Worm (Caenorhabditis elegans) whole organism, L1 larva: ENCODE data around the gene C05C10.3.

ENCODE experiments used
- C04F5.9 ChIP-seq: sonication (generic microtip); optimal IDR thresholded peaks from 2 replicates; lab custom pipeline; 2016; ENCODE audit warnings: missing genetic modification characterization, missing compliant biosample characterization
- C16A3.4 ChIP-seq: fragments of 150-350 bp; optimal IDR thresholded peaks from 2 replicates; lab custom pipeline; 2014; ENCODE audit warnings: missing biosample characterization, missing genetic modification characterization
- C34B4.2 ChIP-seq: sonication (generic microtip); optimal IDR thresholded peaks from 2 replicates; lab custom pipeline; 2017; ENCODE audit warnings: mild to moderate bottlenecking, missing genetic modification characterization, missing compliant biosample characterization
- Y116A8C.19 ChIP-seq: sonication (generic microtip); optimal IDR thresholded peaks from 2 replicates; lab custom pipeline; 2016; ENCODE audit warnings: missing compliant biosample characterization, missing genetic modification characterization, borderline replicate concordance
- aha-1 ChIP-seq: fragments of 150-350 bp; optimal IDR thresholded peaks from 2 replicates; lab custom pipeline; 2014; ENCODE audit warnings: missing biosample characterization, missing genetic modification characterization
- aly-2 ChIP-seq: fragments of 150-350 bp; optimal IDR thresholded peaks from 2 replicates; lab custom pipeline; 2014; ENCODE audit warnings: missing biosample characterization, missing genetic modification characterization
- blmp-1 ChIP-seq: fragments of 150-350 bp; optimal IDR thresholded peaks from 2 replicates; lab custom pipeline; 2014; ENCODE audit warnings: missing biosample characterization, missing genetic modification characterization
- ceh-8 ChIP-seq: fragments of 200-800 bp; sonication (Bioruptor generic); optimal IDR thresholded peaks from 2 replicates; lab custom pipeline; 2018; ENCODE audit warnings: mild to moderate bottlenecking, missing genetic modification characterization, moderate library complexity, missing compliant biosample characterization
- ceh-82 ChIP-seq, 3 experiments: fragments of 150-350 bp in 1 of 3; sonication (generic microtip) in 2 of 3; optimal IDR thresholded peaks; 2 replicates each; lab custom pipeline; 2014 to 2017; ENCODE audit warnings: missing biosample characterization in 3 of 3, missing genetic modification characterization in 3 of 3
- ceh-88 ChIP-seq: fragments of 200-800 bp; sonication (Bioruptor generic); IDR thresholded peaks from 2 replicates; pipeline ENCODE4 v1.3.6; 2022; ENCODE audit warnings: missing genetic modification characterization, missing compliant biosample characterization
- ceh-90 ChIP-seq: sonication (generic microtip); optimal IDR thresholded peaks from 2 replicates; lab custom pipeline; 2016; ENCODE audit warnings: missing genetic modification characterization, missing compliant biosample characterization
- efl-1 ChIP-seq, 4 experiments: fragments of 150-350 bp; optimal IDR thresholded peaks in 3 of 4; peaks in 1 of 4; 1 replicate in 1 of 4; 2 replicates in 3 of 4; lab custom pipeline; 2014; ENCODE audit warnings: missing biosample characterization in 2 of 4, missing genetic modification characterization in 2 of 4, missing genetic modification reagents in 2 of 4
- efl-3 ChIP-seq: fragments of 200-800 bp; sonication (Bioruptor generic); optimal IDR thresholded peaks from 2 replicates; lab custom pipeline; 2018; ENCODE audit warnings: mild to moderate bottlenecking, missing genetic modification characterization, missing compliant biosample characterization
- elt-2 ChIP-seq: sonication (generic microtip); optimal IDR thresholded peaks from 2 replicates; lab custom pipeline; 2016; ENCODE audit warnings: missing genetic modification characterization, mild to moderate bottlenecking, inconsistent platforms, missing compliant biosample characterization, missing genetic modification reagents
- ets-5 ChIP-seq: fragments of 200-800 bp; sonication (Bioruptor generic); IDR thresholded peaks from 2 replicates; pipeline ENCODE4 v1.3.6; 2022; ENCODE audit warnings: missing genetic modification characterization, missing compliant biosample characterization
- fkh-10 ChIP-seq: sonication (generic microtip); optimal IDR thresholded peaks from 2 replicates; lab custom pipeline; 2017; ENCODE audit warnings: missing biosample characterization, missing genetic modification reagents, missing genetic modification characterization
- fkh-4 ChIP-seq: sonication (generic microtip); optimal IDR thresholded peaks from 2 replicates; lab custom pipeline; 2016; ENCODE audit warnings: missing compliant biosample characterization, missing genetic modification characterization, borderline replicate concordance
- fkh-8 ChIP-seq: sonication (generic microtip); optimal IDR thresholded peaks from 2 replicates; lab custom pipeline; 2016; ENCODE audit warnings: mild to moderate bottlenecking, missing genetic modification characterization, missing compliant biosample characterization
- fos-1 ChIP-seq: fragments of 150-350 bp; optimal IDR thresholded peaks from 2 replicates; lab custom pipeline; 2014; ENCODE audit warnings: missing biosample characterization, missing genetic modification characterization
- grh-1 ChIP-seq: fragments of 200-800 bp; sonication (Bioruptor generic); IDR thresholded peaks from 2 replicates; pipeline ENCODE4 v1.3.6; 2022; ENCODE audit warnings: missing genetic modification reagents, missing genetic modification characterization, missing compliant biosample characterization
- hpl-2 ChIP-seq: fragments of 150-350 bp; optimal IDR thresholded peaks from 2 replicates; lab custom pipeline; 2014; ENCODE audit warnings: missing biosample characterization, missing genetic modification reagents, missing genetic modification characterization
- isw-1 ChIP-seq: fragments of 200-800 bp; sonication (Bioruptor generic); IDR thresholded peaks from 2 replicates; pipeline ENCODE4 v1.3.6; 2022; ENCODE audit warnings: missing genetic modification characterization, missing compliant biosample characterization
- jun-1 ChIP-seq: fragments of 150-350 bp; optimal IDR thresholded peaks from 2 replicates; lab custom pipeline; 2014; ENCODE audit warnings: missing biosample characterization, missing genetic modification reagents, missing genetic modification characterization
- lin-13 ChIP-seq: fragments of 150-350 bp; optimal IDR thresholded peaks from 2 replicates; lab custom pipeline; 2014; ENCODE audit warnings: missing biosample characterization, missing genetic modification reagents, missing genetic modification characterization
- lin-14 ChIP-seq: fragments of 200-800 bp; sonication (Bioruptor generic); optimal IDR thresholded peaks from 2 replicates; lab custom pipeline; 2018; ENCODE audit warnings: mild to moderate bottlenecking, missing genetic modification characterization, moderate library complexity, missing compliant biosample characterization
- lin-15B ChIP-seq: fragments of 150-350 bp; sonication (generic microtip); optimal IDR thresholded peaks from 3 replicates; lab custom pipeline; 2014; ENCODE audit warnings: missing biosample characterization, missing genetic modification characterization
- mab-9 ChIP-seq: fragments of 200-800 bp; sonication (Bioruptor generic); IDR thresholded peaks from 2 replicates; pipeline ENCODE4 v1.3.6; 2022; ENCODE audit warnings: missing genetic modification reagents, missing genetic modification characterization, missing compliant biosample characterization
- mef-2 ChIP-seq: fragments of 150-350 bp; optimal IDR thresholded peaks from 2 replicates; lab custom pipeline; 2014; ENCODE audit warnings: missing biosample characterization, missing genetic modification characterization
- mep-1 ChIP-seq: fragments of 150-350 bp; optimal IDR thresholded peaks from 2 replicates; lab custom pipeline; 2014; ENCODE audit warnings: missing biosample characterization, missing genetic modification characterization
- nhr-12 ChIP-seq: sonication (generic microtip); optimal IDR thresholded peaks from 2 replicates; lab custom pipeline; 2017; ENCODE audit warnings: missing biosample characterization, missing genetic modification characterization
- nhr-19 ChIP-seq: fragments of 200-800 bp; sonication (Bioruptor generic); conservative IDR thresholded peaks from 2 replicates; pipeline ENCODE4 v1.3.6; 2022; ENCODE audit warnings: missing genetic modification characterization, missing compliant biosample characterization
- nhr-20 ChIP-seq: sonication (generic microtip); optimal IDR thresholded peaks from 2 replicates; lab custom pipeline; 2016; ENCODE audit warnings: mild to moderate bottlenecking, missing genetic modification characterization, missing compliant biosample characterization
- nhr-237 ChIP-seq: fragments of 150-350 bp; optimal IDR thresholded peaks from 2 replicates; lab custom pipeline; 2014; ENCODE audit warnings: missing biosample characterization, missing genetic modification characterization
- nhr-28 ChIP-seq: fragments of 150-350 bp; optimal IDR thresholded peaks from 2 replicates; lab custom pipeline; 2014; ENCODE audit warnings: missing biosample characterization, missing genetic modification characterization
- nhr-47 ChIP-seq: sonication (generic microtip); optimal IDR thresholded peaks from 2 replicates; lab custom pipeline; 2016; ENCODE audit warnings: mild to moderate bottlenecking, missing genetic modification characterization, moderate library complexity, missing compliant biosample characterization
- nhr-76 ChIP-seq: sonication (generic microtip); optimal IDR thresholded peaks from 2 replicates; lab custom pipeline; 2017; ENCODE audit warnings: missing biosample characterization, missing genetic modification characterization
- nhr-84 ChIP-seq: sonication (generic microtip); optimal IDR thresholded peaks from 2 replicates; lab custom pipeline; 2017; ENCODE audit warnings: missing biosample characterization, missing genetic modification characterization
- nhr-85 ChIP-seq: sonication (generic microtip); peaks from one replicate; lab custom pipeline; 2016; ENCODE audit warnings: missing genetic modification characterization, inconsistent platforms, missing compliant biosample characterization
- pag-3 ChIP-seq: sonication (generic microtip); optimal IDR thresholded peaks from 2 replicates; lab custom pipeline; 2017; ENCODE audit warnings: missing genetic modification characterization, mild to moderate bottlenecking, missing compliant biosample characterization, antibody characterized with exemption, borderline replicate concordance; ENCODE audit not compliant: insufficient read depth
- pqm-1 ChIP-seq: sonication (generic microtip); optimal IDR thresholded peaks from 3 replicates; lab custom pipeline; 2017; ENCODE audit warnings: missing biosample characterization, missing genetic modification characterization
- snpc-4 ChIP-seq: fragments of 150-350 bp; optimal IDR thresholded peaks from 2 replicates; lab custom pipeline; 2014; ENCODE audit warnings: missing biosample characterization, missing genetic modification characterization
- sox-4 ChIP-seq: sonication (generic microtip); optimal IDR thresholded peaks from 2 replicates; lab custom pipeline; 2016; ENCODE audit warnings: missing genetic modification characterization, missing compliant biosample characterization
- sup-37 ChIP-seq: fragments of 200-800 bp; sonication (Bioruptor generic); optimal IDR thresholded peaks from 2 replicates; lab custom pipeline; 2018; ENCODE audit warnings: mild to moderate bottlenecking, missing genetic modification characterization, missing compliant biosample characterization
- tlp-1 ChIP-seq: fragments of 150-350 bp; optimal IDR thresholded peaks from 2 replicates; lab custom pipeline; 2014; ENCODE audit warnings: missing biosample characterization, missing genetic modification characterization
- unc-130 ChIP-seq: fragments of 150-350 bp; optimal IDR thresholded peaks from 2 replicates; lab custom pipeline; 2017; ENCODE audit warnings: missing biosample characterization, missing genetic modification characterization, inconsistent platforms
- unc-62 ChIP-seq: fragments of 150-350 bp; optimal IDR thresholded peaks from 2 replicates; lab custom pipeline; 2014; ENCODE audit warnings: missing biosample characterization, missing genetic modification reagents, missing genetic modification characterization
- unc-86 ChIP-seq: sonication (generic microtip); optimal IDR thresholded peaks from 2 replicates; lab custom pipeline; 2016; ENCODE audit warnings: missing genetic modification characterization, missing compliant biosample characterization
- unc-98 ChIP-seq: fragments of 200-800 bp; sonication (Bioruptor generic); IDR thresholded peaks from 2 replicates; pipeline ENCODE4 v1.3.6; 2022; ENCODE audit warnings: missing genetic modification characterization, missing compliant biosample characterization
- vab-15 ChIP-seq: sonication (generic microtip); optimal IDR thresholded peaks from 2 replicates; lab custom pipeline; 2017; ENCODE audit warnings: missing genotype, mild to moderate bottlenecking, missing genetic modification characterization, missing compliant biosample characterization
- zag-1 ChIP-seq: fragments of 150-350 bp; optimal IDR thresholded peaks from 2 replicates; lab custom pipeline; 2014; ENCODE audit warnings: missing biosample characterization, missing genetic modification characterization
- zip-4 ChIP-seq: fragments of 200-800 bp; sonication (Bioruptor generic); optimal IDR thresholded peaks from 2 replicates; lab custom pipeline; 2018; ENCODE audit warnings: mild to moderate bottlenecking, missing genetic modification characterization, moderate library complexity, missing compliant biosample characterization
- ztf-11 ChIP-seq, 2 experiments: sonication (generic microtip); optimal IDR thresholded peaks; 2 replicates each; lab custom pipeline; 2016 to 2017; ENCODE audit warnings: missing genetic modification characterization in 2 of 2, missing biosample characterization in 1 of 2, missing compliant biosample characterization in 1 of 2
- ztf-4 ChIP-seq: fragments of 150-350 bp; optimal IDR thresholded peaks from 2 replicates; lab custom pipeline; 2014; ENCODE audit warnings: missing biosample characterization, missing genetic modification characterization

The C05C10.3 gene

ce11 chrII:9940430-9940829 lies 3.7 kb upstream of the C05C10.3 start, which contains the start of gene ufd-3:
Gene ufd-3 (plus strand): TSS chrII:9940753.
- no peak for TF ChIP-seq tlp-1 (tag; lab: Kevin White, UChicago)
- TF ChIP-seq ceh-88 (GFP tag; lab: Robert Waterston, UW): peak; percentile 76
- TF ChIP-seq vab-15 (tag; lab: Kevin White, UChicago): peak; percentile 85
- TF ChIP-seq snpc-4 (tag; lab: Kevin White, UChicago): peak; percentile 78
- TF ChIP-seq fos-1 (tag; lab: Kevin White, UChicago): peak; percentile 73
- peak; percentile 88 for TF ChIP-seq nhr-19 (GFP tag; lab: Robert Waterston, UW)
- no peak for TF ChIP-seq nhr-84 (tag; lab: Kevin White, UChicago)
- peak; percentile 91 for TF ChIP-seq lin-14 (GFP tag; lab: Kevin White, UChicago)
- peak in 1 of 2 experiments; percentile 94 for TF ChIP-seq ztf-11 (tag; optimal IDR thresholded peaks at IDR 0.05; lab: Kevin White, UChicago)
- peak; percentile 83 to 92 (median 88) for TF ChIP-seq ceh-82 (tag; optimal IDR thresholded peaks at IDR 0.05; lab: Kevin White, UChicago)
- peak; percentile 85 for TF ChIP-seq unc-86 (tag; lab: Kevin White, UChicago)
- peak; percentile 85 for TF ChIP-seq C04F5.9 (tag; lab: Kevin White, UChicago)
- TF ChIP-seq fkh-4 (tag; lab: Kevin White, UChicago): peak; percentile 90
- peak; percentile 61 for TF ChIP-seq ceh-8 (GFP tag; lab: Kevin White, UChicago)
- peak; percentile 37 for TF ChIP-seq nhr-237 (tag; lab: Kevin White, UChicago)
- peak; percentile 83 for TF ChIP-seq isw-1 (GFP tag; lab: Robert Waterston, UW)
- TF ChIP-seq lin-13 (GFP tag; lab: Kevin White, UChicago): peak; percentile 83
- peak; percentile 47 for TF ChIP-seq ztf-4
- TF ChIP-seq mep-1 (tag; lab: Kevin White, UChicago): peak; percentile 95
- TF ChIP-seq jun-1 (tag; lab: Kevin White, UChicago): peak; percentile 68
- TF ChIP-seq hpl-2 (GFP tag; lab: Kevin White, UChicago): peak; percentile 12
- TF ChIP-seq sox-4 (tag; lab: Kevin White, UChicago): peak; percentile 92
- peak; percentile 50 for TF ChIP-seq fkh-10
- no peak for TF ChIP-seq mef-2 (tag; lab: Kevin White, UChicago)
- TF ChIP-seq blmp-1 (tag; lab: Kevin White, UChicago): peak; percentile 82
- TF ChIP-seq unc-130 (tag; lab: Kevin White, UChicago): peak; percentile 93
- TF ChIP-seq ceh-90 (tag; lab: Kevin White, UChicago): peak; percentile 92
- no peak for TF ChIP-seq ets-5 (GFP tag; lab: Robert Waterston, UW)
- no peak for TF ChIP-seq pqm-1 (tag; lab: Kevin White, UChicago)
- peak; percentile 45 for TF ChIP-seq zip-4 (GFP tag; lab: Kevin White, UChicago)
- TF ChIP-seq elt-2: peak; percentile 55
- TF ChIP-seq lin-15B (tag; lab: Kevin White, UChicago): peak; percentile 93
- TF ChIP-seq nhr-47 (tag; lab: Kevin White, UChicago): peak; percentile 93
- peak; percentile 28 for TF ChIP-seq nhr-12 (tag; lab: Kevin White, UChicago)
- TF ChIP-seq sup-37 (GFP tag; lab: Kevin White, UChicago): peak; percentile 59
- peak; percentile 93 for TF ChIP-seq C16A3.4
- no peak for TF ChIP-seq nhr-28
- TF ChIP-seq C34B4.2 (tag; lab: Kevin White, UChicago): no peak
- TF ChIP-seq grh-1 (GFP tag; lab: Robert Waterston, UW): peak; percentile 72; the same call in 1 of the 2 replicates
- peak; percentile 86 for TF ChIP-seq unc-98
- peak; percentile 15 for TF ChIP-seq zag-1 (tag; lab: Kevin White, UChicago)
- peak; percentile 80 for TF ChIP-seq Y116A8C.19
- peak; percentile 71 for TF ChIP-seq mab-9
- peak; percentile 93 for TF ChIP-seq nhr-20
- TF ChIP-seq nhr-76: no peak
- TF ChIP-seq efl-1 (optimal IDR thresholded peaks at IDR 0.05; lab: Kevin White, UChicago): peak; percentile 98 to 99
- TF ChIP-seq efl-1 (GFP tag; optimal IDR thresholded peaks at IDR 0.05 in 1 of 2; lab: Kevin White, UChicago): peak; percentile 98 to 100
- peak; percentile 95 for TF ChIP-seq nhr-85 (tag; lab: Kevin White, UChicago)
- no peak for TF ChIP-seq unc-62 (GFP tag; lab: Kevin White, UChicago)
- peak; percentile 86 for TF ChIP-seq fkh-8
- no peak for TF ChIP-seq pag-3
- no peak for TF ChIP-seq efl-3 (GFP tag; lab: Kevin White, UChicago)
- no peak for TF ChIP-seq aha-1 (tag; lab: Kevin White, UChicago)
- TF ChIP-seq aly-2 (tag; lab: Kevin White, UChicago): peak; percentile 37
